Worm (Caenorhabditis elegans): ENCODE results near the gene pals-19.

pals-19 gene

DNA sequence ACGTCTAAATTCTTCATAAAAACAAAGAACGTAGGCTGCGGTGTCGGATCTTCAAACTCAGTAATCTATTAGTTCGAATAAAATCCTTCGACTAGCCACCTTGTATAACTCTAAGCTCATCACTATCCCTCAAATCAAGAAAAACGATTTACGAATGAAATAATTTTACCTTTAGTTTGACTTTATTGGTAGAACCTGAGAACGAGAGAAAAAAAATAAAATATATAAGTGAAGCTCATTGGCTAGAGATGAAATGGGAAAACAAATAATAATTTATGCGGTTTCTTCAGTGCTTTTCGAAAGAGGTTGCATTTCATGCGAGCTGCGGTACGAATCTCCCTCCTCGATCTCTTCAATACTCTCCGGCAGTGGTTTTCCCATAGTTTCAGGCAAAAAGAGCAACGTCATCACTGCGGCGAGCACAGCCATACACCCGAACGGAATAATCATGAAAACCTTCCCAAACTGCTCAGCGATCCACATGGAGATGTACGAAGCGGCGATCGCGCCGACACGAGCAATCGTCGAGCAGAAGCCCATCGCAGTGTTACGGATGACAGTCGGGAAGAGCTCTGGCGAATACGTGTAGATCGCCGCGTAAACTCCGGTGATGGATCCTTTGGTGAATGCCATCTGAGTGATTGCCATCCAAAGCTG is 18.1 kb downstream of the pals-19 start (continued):
- TF ChIP-seq lin-13 (GFP tag; optimal IDR thresholded peaks at IDR 0.05) (peak; percentile 93), ces-1 (GFP tag; optimal IDR thresholded peaks at IDR 0.05) (no peak), D1046.2 (GFP tag; IDR thresholded peaks at IDR 0.05) (no peak), tag-97 (GFP tag; IDR thresholded peaks at IDR 0.05) (no peak), cey-2 (tag; optimal IDR thresholded peaks at IDR 0.05; ENCODE audit: borderline replicate concordance, insufficient read depth) (no peak), ZK546.5 (tag; optimal IDR thresholded peaks at IDR 0.05) (peak in 1 of 2 experiments; percentile 83), F37D6.2 (tag; optimal IDR thresholded peaks at IDR 0.05) (peak; percentile 17), lin-29 (GFP tag; IDR thresholded peaks at IDR 0.05) (0 out of 2 replicates have a peak, but pooled peaks have one; percentile 10), daf-16 (GFP tag; optimal IDR thresholded peaks at IDR 0.05) (peak; percentile 24 to 37), daf-16 (tag; optimal IDR thresholded peaks at IDR 0.05) (peak; percentile 57), mxl-2 (GFP tag; conservative IDR thresholded peaks at IDR 0.05) (peak; percentile 58; the same call in 1 of the 2 replicates), nhr-28 (tag; optimal IDR thresholded peaks at IDR 0.05) (peak; percentile 34), mxl-3 (GFP tag; optimal IDR thresholded peaks at IDR 0.05) (no peak), ceh-28 (tag; optimal IDR thresholded peaks at IDR 0.05) (no peak), nhr-10 (tag; optimal IDR thresholded peaks at IDR 0.05) (peak; percentile 95), sdz-12 (GFP tag; optimal IDR thresholded peaks at IDR 0.05) (peak; percentile 94), dmd-6 (GFP tag; IDR thresholded peaks at IDR 0.05) (peak; percentile 54), ceh-44 (GFP tag; IDR thresholded peaks at IDR 0.05) (no peak), nhr-102 (tag; optimal IDR thresholded peaks at IDR 0.05) (peak; percentile 86), set-16 (GFP tag; IDR thresholded peaks at IDR 0.05) (peak; percentile 74), nhr-48 (tag; optimal IDR thresholded peaks at IDR 0.05) (peak; percentile 72)

DNA sequence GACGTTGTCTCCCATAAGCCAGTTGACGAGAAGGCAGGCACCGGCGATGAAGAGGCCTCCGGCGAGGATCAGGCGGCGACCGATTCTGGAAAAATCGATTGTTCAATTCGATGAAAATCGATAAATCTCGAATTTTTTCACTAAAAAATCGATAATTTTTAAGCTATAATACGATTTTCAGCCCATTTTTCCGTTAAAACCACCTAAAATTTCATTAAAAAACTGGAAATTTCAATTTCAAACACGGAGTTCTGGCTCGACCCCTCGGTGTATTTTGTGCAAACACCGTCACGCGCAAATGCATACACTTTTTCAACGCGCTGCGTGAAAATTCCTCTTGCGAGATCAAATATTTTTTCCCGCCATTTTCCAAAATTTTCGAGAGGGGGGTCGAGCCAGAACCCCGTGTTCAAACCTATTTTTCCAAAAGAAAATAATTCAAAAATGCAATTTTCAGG is 18.6 kb downstream of the pals-19 start:
- TF ChIP-seq aha-1 (tag), result peak; percentile 20
- TF ChIP-seq ceh-28 (tag; optimal IDR thresholded peaks at IDR 0.05), result peak; percentile 69
- TF ChIP-seq set-16 (GFP tag; IDR thresholded peaks at IDR 0.05), result peak; percentile 31; the same call in 1 of the 2 replicates

DNA sequence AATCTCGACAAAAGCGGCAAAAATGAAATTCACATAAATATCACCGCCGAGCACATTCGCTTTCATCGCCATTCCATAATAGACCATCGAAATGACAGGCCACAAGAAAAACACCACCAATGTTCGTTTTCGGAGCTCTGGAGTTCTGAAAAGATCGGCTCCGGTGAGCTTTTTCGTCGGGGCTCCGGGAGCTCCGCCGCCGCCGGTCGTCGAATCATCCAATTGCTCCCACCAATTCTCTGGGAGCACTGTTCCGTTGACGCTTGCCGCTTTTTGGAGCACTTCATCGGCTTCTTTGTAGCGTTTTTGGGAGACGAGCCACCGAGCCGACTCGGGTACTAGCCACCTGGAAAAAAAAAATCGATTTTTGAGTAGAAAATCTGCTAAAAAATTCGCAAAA is 19.7 kb downstream of the pals-19 start:
- TF ChIP-seq daf-19 (GFP tag; conservative IDR thresholded peaks at IDR 0.05), result no peak
- peak; percentile 76 for TF ChIP-seq set-16 (GFP tag; IDR thresholded peaks at IDR 0.05)

DNA sequence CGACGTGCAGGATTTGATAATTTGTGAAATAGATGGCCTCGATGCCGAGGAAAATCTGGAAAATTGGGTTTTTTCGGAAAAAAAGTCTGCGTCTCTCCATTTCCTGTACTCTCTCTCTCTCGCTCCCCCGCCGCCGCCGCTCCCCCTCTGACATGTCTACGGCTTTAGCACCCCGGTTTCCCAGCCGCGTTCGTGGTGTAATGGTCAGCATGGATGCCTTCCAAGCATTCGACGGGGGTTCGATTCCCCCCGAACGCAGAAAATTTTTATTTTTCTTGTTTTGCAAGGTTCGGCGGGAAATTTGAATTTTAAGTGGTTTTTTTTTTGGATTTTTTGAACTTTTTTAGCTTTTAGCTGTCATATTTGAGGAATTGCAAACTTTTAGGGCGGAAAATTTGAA is 22.6 kb downstream of the pals-19 start:
- TF ChIP-seq mdt-29 (GFP tag; IDR thresholded peaks at IDR 0.05) (peak; percentile 73), Y48G9A.11 (GFP tag; IDR thresholded peaks at IDR 0.05) (peak; percentile 86), lin-38 (GFP tag; IDR thresholded peaks at IDR 0.05) (peak; percentile 87), saeg-2 (GFP tag; IDR thresholded peaks at IDR 0.05) (peak; percentile 82), F44E2.7 (GFP tag; IDR thresholded peaks at IDR 0.05) (0 out of 2 replicates have a peak, but pooled peaks have one; percentile 58), ceh-20 (GFP tag; IDR thresholded peaks at IDR 0.05) (peak; percentile 80), dmd-8 (GFP tag; IDR thresholded peaks at IDR 0.05) (peak; percentile 77; the same call in 1 of the 2 replicates), dve-1 (tag; optimal IDR thresholded peaks at IDR 0.05; ENCODE audit: insufficient read depth) (peak; percentile 67), aha-1 (tag) (peak; percentile 98), nhr-28 (tag; optimal IDR thresholded peaks at IDR 0.05) (no peak), nhr-237 (tag; optimal IDR thresholded peaks at IDR 0.05) (no peak), duxl-1 (tag; optimal IDR thresholded peaks at IDR 0.05; ENCODE audit: poor library complexity) (peak; percentile 78), daf-16 (GFP tag; optimal IDR thresholded peaks at IDR 0.05) (peak; percentile 37 to 52), daf-16 (tag; optimal IDR thresholded peaks at IDR 0.05) (peak; percentile 58), skn-1 (tag; optimal IDR thresholded peaks at IDR 0.05) (no peak), ctbp-1 (GFP tag; IDR thresholded peaks at IDR 0.05) (peak; percentile 76), rbr-2 (tag; optimal IDR thresholded peaks at IDR 0.05) (peak; percentile 70), ZK546.5 (tag; optimal IDR thresholded peaks at IDR 0.05) (no peak), unc-62 (GFP tag; optimal IDR thresholded peaks at IDR 0.05 in 1 of 2) (no peak), unc-62 (tag; optimal IDR thresholded peaks at IDR 0.05) (no peak), nhr-48 (tag; optimal IDR thresholded peaks at IDR 0.05) (no peak), hif-1 (tag; optimal IDR thresholded peaks at IDR 0.05) (peak in 1 of 2 experiments; percentile 59), hmg-1.1 (GFP tag; IDR thresholded peaks at IDR 0.05) (peak; percentile 91), ztf-11 (tag; optimal IDR thresholded peaks at IDR 0.05) (no peak), F37D6.2 (tag; optimal IDR thresholded peaks at IDR 0.05) (peak; percentile 45), vab-7 (GFP tag; IDR thresholded peaks at IDR 0.05) (peak; percentile 88), ceh-82 (tag; optimal IDR thresholded peaks at IDR 0.05) (no peak), hlh-11 (tag; optimal IDR thresholded peaks at IDR 0.05) (peak; percentile 52)
